Worm (Caenorhabditis elegans) whole organism, L4/young adult: ENCODE data around the gene msp-152.

Experiments used
- W03F9.2 ChIP-seq: fragments of 150-350 bp; optimal IDR thresholded peaks from 2 replicates; lab custom pipeline; 2014; ENCODE audit warnings: missing biosample characterization, missing genetic modification characterization
- him-1 ChIP-seq: sonication (generic microtip); optimal IDR thresholded peaks from 2 replicates; lab custom pipeline; 2016; ENCODE audit warnings: missing genotype, missing genetic modification reagents, missing genetic modification characterization, missing compliant biosample characterization

DNA sequence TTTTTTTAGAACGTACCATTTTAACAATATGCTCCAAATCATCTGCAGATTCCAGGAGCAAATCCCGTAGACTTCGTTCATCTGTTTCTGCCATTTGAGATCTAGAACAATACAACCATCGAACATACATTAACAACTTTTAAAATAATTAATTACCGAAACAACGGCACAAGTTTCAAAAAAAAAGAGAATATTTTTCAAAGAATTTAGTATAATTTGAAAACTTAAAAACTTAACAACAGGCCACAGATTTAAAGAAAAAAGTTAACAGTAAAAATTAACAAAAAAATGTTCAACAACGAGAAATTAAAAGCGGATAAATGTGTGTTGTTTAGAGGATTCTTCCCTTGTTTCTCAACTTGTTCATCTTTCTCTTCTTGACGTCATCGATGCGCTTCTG is 11.0 kb downstream of the msp-152 start, which contains the start of gene mdt-4:
- TF ChIP-seq W03F9.2 (tag; lab: Kevin White, UChicago) (no peak), him-1 (tag; lab: Kevin White, UChicago) (no peak)
